Worm (Caenorhabditis elegans) whole organism, L4 larva: ENCODE data around the gene tig-3.

Source experiments
- F37D6.2 ChIP-seq: sonication (generic microtip); optimal IDR thresholded peaks from 2 replicates; lab custom pipeline; 2016; ENCODE audit warnings: mild to moderate bottlenecking, missing genetic modification characterization, missing compliant biosample characterization
- ceh-82 ChIP-seq: sonication (generic microtip); optimal IDR thresholded peaks from 2 replicates; lab custom pipeline; 2017; ENCODE audit warnings: missing biosample characterization, missing genetic modification characterization
- dve-1 ChIP-seq: sonication (generic microtip); optimal IDR thresholded peaks from 2 replicates; lab custom pipeline; 2017; ENCODE audit warnings: antibody characterized with exemption, mild to moderate bottlenecking, missing genetic modification characterization, missing compliant biosample characterization; ENCODE audit not compliant: insufficient read depth
- lin-15B ChIP-seq: fragments of 150-350 bp; sonication (generic microtip); optimal IDR thresholded peaks from 3 replicates; lab custom pipeline; 2014; ENCODE audit warnings: missing biosample characterization, missing genetic modification characterization
- lsy-2 ChIP-seq, 2 experiments: fragments of 150-350 bp in 1 of 2; sonication (generic microtip) in 1 of 2; optimal IDR thresholded peaks; 2 replicates each; lab custom pipeline; 2014 to 2017; ENCODE audit warnings: missing biosample characterization in 2 of 2, missing genetic modification characterization in 2 of 2
- mxl-3 ChIP-seq: fragments of 200-800 bp; sonication (Bioruptor generic); optimal IDR thresholded peaks from 2 replicates; lab custom pipeline; 2018; ENCODE audit warnings: mild to moderate bottlenecking, missing genetic modification characterization, missing compliant biosample characterization
- pha-4 ChIP-seq, 2 experiments: fragments of 150-350 bp in 1 of 2; fragments of 200-800 bp in 1 of 2; sonication (Bioruptor generic) in 1 of 2; IDR thresholded peaks in 1 of 2; optimal IDR thresholded peaks in 1 of 2; 2 replicates each; pipeline versions ENCODE4 v1.3.6 to Lab custom; 2014 to 2022; ENCODE audit warnings: missing genetic modification characterization in 2 of 2, missing genetic modification reagents in 2 of 2, missing biosample characterization in 1 of 2, missing compliant biosample characterization in 1 of 2
- saeg-2 ChIP-seq: fragments of 200-800 bp; sonication (Bioruptor generic); IDR thresholded peaks from 2 replicates; pipeline ENCODE4 v1.3.6; 2022; ENCODE audit warnings: missing genetic modification reagents, missing genetic modification characterization, missing compliant biosample characterization

- no peak for TF ChIP-seq pha-4 (GFP tag; IDR thresholded peaks at IDR 0.05; lab: Robert Waterston, UW)
- no peak for TF ChIP-seq pha-4 (tag; optimal IDR thresholded peaks at IDR 0.05; lab: Kevin White, UChicago)
- TF ChIP-seq dve-1 (tag; lab: Kevin White, UChicago), result no peak
- TF ChIP-seq lin-15B (tag; lab: Kevin White, UChicago), result no peak
- TF ChIP-seq ceh-82, result no peak
- no peak for TF ChIP-seq lsy-2 (tag; optimal IDR thresholded peaks at IDR 0.05; lab: Kevin White, UChicago)
- no peak for TF ChIP-seq mxl-3
- TF ChIP-seq saeg-2 (GFP tag; lab: Robert Waterston, UW), result no peak
- no peak for TF ChIP-seq F37D6.2 (tag; lab: Kevin White, UChicago)
Measured at ce11 chrII:15268195-15268594, 16.6 kb upstream of the tig-3 start, which contains the start of gene rga-9.
